Worm (Caenorhabditis elegans) whole organism, midembryonic: ENCODE data around the gene math-25.
"Not testable (repeated sequence)": the region's sequence is repeated elsewhere in the genome, so short reads cannot be mapped to it uniquely, and the experiment has no call there.

ENCODE experiments used
- T22C8.4 ChIP-seq: fragments of 200-800 bp; sonication (Bioruptor generic); IDR thresholded peaks from 2 replicates; pipeline ENCODE4 v1.3.6; 2022; ENCODE audit warnings: missing genetic modification characterization, missing compliant biosample characterization
- cog-1 ChIP-seq: sonication (generic microtip); optimal IDR thresholded peaks from 2 replicates; lab custom pipeline; 2016; ENCODE audit warnings: missing genetic modification characterization, missing compliant biosample characterization
- flt-1 ChIP-seq: fragments of 200-800 bp; sonication (Bioruptor generic); IDR thresholded peaks from 2 replicates; pipeline ENCODE4 v1.3.6; 2022; ENCODE audit warnings: missing genetic modification characterization, missing compliant biosample characterization
- klf-2 ChIP-seq: fragments of 200-800 bp; sonication (Bioruptor generic); conservative IDR thresholded peaks from 2 replicates; pipeline ENCODE4 v1.3.6; 2022; ENCODE audit warnings: missing genetic modification reagents, missing genetic modification characterization, missing compliant biosample characterization
- med-1 ChIP-seq: sonication (generic microtip); optimal IDR thresholded peaks from 2 replicates; lab custom pipeline; 2017; ENCODE audit warnings: missing genetic modification characterization, mild to moderate bottlenecking, missing compliant biosample characterization, antibody characterized with exemption, missing genetic modification reagents; ENCODE audit not compliant: insufficient read depth
- ref-1 ChIP-seq: fragments of 200-800 bp; sonication (Bioruptor generic); conservative IDR thresholded peaks from 2 replicates; pipeline ENCODE4 v1.3.6; 2022; ENCODE audit warnings: missing genetic modification reagents, missing genetic modification characterization, missing compliant biosample characterization
- tab-1 ChIP-seq: fragments of 200-800 bp; sonication (Bioruptor generic); IDR thresholded peaks from 2 replicates; pipeline ENCODE4 v1.3.6; 2022; ENCODE audit warnings: missing genetic modification characterization, missing compliant biosample characterization
- ztf-23 ChIP-seq: fragments of 200-800 bp; sonication (Bioruptor generic); IDR thresholded peaks from 2 replicates; pipeline ENCODE4 v1.3.6; 2022; ENCODE audit warnings: missing genetic modification reagents, missing genetic modification characterization, missing compliant biosample characterization
- ztf-29 ChIP-seq: fragments of 200-800 bp; sonication (Bioruptor generic); IDR thresholded peaks from 2 replicates; pipeline ENCODE4 v1.3.6; 2022; ENCODE audit warnings: missing genetic modification reagents, missing genetic modification characterization, missing compliant biosample characterization

math-25 gene

DNA sequence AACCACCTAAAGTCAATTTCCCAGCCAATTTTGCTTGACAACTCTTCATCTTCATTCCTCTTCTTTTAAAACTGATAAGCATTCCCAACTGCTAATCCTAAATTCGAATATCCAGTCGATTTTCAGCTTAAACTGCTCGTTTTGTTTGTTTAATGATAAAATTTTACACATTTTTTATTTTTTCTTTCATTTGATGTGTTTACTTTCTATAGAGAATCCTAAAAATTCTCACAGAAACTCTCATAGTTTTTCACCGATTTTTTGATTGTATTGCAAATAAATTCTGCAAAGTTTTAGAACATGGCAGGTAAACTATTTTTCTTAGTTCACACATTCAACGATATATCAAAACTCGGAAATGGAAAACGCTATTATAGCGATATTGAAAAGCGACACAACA lies at the start of gene math-25:
Gene math-25 (plus strand): TSS at position 301 of the 400 bp plus-strand sequence.
- TF ChIP-seq ztf-23 (GFP tag; lab: Robert Waterston, UW), result no peak
- TF ChIP-seq T22C8.4 (GFP tag; lab: Robert Waterston, UW), result no peak
- TF ChIP-seq flt-1, result no peak
- no peak for TF ChIP-seq tab-1 (GFP tag; lab: Robert Waterston, UW)
- TF ChIP-seq cog-1 (tag; lab: Kevin White, UChicago), result no peak
- no peak for TF ChIP-seq ztf-29
- no peak for TF ChIP-seq klf-2 (GFP tag; lab: Robert Waterston, UW)
- TF ChIP-seq med-1 (GFP tag; lab: Kevin White, UChicago), result no peak
- no peak for TF ChIP-seq ref-1 (GFP tag; lab: Robert Waterston, UW)

DNA sequence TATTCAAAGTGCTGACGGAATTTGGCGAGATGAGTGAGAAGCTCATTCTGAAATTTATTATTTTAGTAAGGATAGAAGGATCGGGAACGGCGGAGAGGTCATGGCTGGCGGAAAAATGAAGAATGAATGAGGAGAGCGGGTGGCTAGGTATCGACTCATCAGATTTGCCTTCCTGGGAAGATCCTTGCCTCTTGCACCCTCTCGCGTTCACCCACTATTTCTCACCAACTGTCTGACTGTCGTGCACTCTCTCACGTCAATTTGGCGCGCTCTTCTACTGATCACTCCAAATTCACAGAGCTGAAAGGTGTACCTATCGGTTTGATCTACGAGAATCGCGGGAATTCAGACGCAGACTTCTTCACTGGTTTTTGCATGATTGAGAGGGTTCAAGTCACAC lies 47.8 kb upstream of the math-25 start, which contains the start of gene fbxb-97:
Gene fbxb-97 (minus strand): TSS at position 53 of the 400 bp plus-strand sequence.
- TF ChIP-seq tab-1 (GFP tag; lab: Robert Waterston, UW), result no peak

DNA sequence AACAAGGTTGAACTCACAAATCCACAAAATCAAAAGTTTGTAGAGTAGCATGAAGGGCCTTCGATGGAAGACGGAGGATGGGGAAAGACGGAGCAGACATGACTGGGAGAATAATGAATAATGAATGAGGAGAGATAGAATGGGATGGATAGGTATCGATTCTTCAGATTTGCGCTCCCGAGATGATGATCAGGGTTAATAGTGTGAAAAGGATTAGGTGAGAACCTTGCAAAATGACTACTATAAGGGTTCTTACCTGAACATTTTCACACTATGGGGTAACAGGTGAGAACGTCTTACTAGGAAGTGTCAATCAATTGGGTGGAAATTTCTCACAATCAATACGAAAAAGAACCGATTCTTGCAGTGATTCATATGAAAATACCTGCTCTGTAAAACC lies 45.6 kb upstream of the math-25 start, which contains the start of gene fbxb-96:
Gene fbxb-96 (minus strand): TSS at position 101 of the 400 bp plus-strand sequence.
- no peak for TF ChIP-seq ztf-23 (GFP tag; lab: Robert Waterston, UW)
- TF ChIP-seq flt-1, result no peak
- no peak for TF ChIP-seq tab-1 (GFP tag; lab: Robert Waterston, UW)
- no peak for TF ChIP-seq ref-1 (GFP tag; lab: Robert Waterston, UW)
- no peak for TF ChIP-seq med-1 (GFP tag; lab: Kevin White, UChicago)
- no peak for TF ChIP-seq T22C8.4 (GFP tag; lab: Robert Waterston, UW)
- TF ChIP-seq ztf-29, result no peak
- TF ChIP-seq klf-2 (GFP tag; lab: Robert Waterston, UW), result no peak
- TF ChIP-seq cog-1 (tag; lab: Kevin White, UChicago), result no peak

DNA sequence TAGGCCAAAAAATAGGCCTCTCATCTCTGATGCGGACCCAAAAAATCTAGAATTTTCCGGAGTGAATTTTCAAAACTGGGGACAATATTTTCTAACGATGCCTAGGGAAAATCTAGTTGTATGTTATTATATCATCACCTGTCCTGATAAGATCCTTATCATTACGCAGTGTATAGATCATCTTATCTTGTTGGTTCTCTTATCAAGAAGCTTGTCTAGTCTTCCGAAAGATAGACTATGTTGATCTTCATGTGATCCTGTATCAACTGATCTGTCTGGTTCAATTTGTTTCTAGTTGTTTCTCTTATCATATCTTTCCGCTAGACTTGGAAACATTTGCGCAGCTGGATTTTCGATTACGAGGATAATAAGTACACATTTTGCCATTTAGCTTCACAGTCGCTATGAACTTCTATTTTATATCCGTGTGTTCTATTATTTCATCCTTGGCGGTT lies 45.0 kb upstream of the math-25 start, which contains the start of gene C52E2.3:
Gene C52E2.3 (plus strand): TSS at position 405 of the 455 bp plus-strand sequence.
- TF ChIP-seq cog-1 (tag; lab: Kevin White, UChicago) (no peak), klf-2 (GFP tag; lab: Robert Waterston, UW) (no peak), ztf-29 (no peak), med-1 (GFP tag; lab: Kevin White, UChicago) (no peak), flt-1 (no peak), ref-1 (GFP tag; lab: Robert Waterston, UW) (no peak), ztf-23 (GFP tag; lab: Robert Waterston, UW) (no peak), tab-1 (GFP tag; lab: Robert Waterston, UW) (no peak), T22C8.4 (GFP tag; lab: Robert Waterston, UW) (no peak)

DNA sequence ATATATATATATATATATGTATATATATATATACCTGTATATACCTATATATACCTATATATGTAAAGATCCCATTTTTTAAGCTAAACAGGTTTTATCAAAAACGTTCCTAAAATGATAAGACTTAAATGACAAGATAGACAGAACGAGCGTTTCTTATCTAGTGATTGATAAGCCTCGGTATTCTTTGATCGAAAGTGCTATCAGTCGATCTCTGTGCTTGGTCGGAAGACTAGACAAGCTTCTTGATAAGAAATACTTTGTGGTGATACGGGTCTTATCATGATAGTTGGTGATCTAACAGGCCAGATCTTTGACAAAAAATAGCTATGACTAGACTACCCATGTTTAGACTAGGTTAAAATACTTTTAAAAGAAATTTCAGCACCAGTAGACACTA lies 44.1 kb upstream of the math-25 start:
- no peak for TF ChIP-seq med-1 (GFP tag; lab: Kevin White, UChicago)
- TF ChIP-seq flt-1, result no peak
- no peak for TF ChIP-seq klf-2 (GFP tag; lab: Robert Waterston, UW)
- no peak for TF ChIP-seq T22C8.4 (GFP tag; lab: Robert Waterston, UW)
- TF ChIP-seq tab-1 (GFP tag; lab: Robert Waterston, UW), result no peak
- TF ChIP-seq cog-1 (tag; lab: Kevin White, UChicago), result no peak
- TF ChIP-seq ref-1 (GFP tag; lab: Robert Waterston, UW), result no peak
- no peak for TF ChIP-seq ztf-23 (GFP tag; lab: Robert Waterston, UW)
- TF ChIP-seq ztf-29, result no peak

DNA sequence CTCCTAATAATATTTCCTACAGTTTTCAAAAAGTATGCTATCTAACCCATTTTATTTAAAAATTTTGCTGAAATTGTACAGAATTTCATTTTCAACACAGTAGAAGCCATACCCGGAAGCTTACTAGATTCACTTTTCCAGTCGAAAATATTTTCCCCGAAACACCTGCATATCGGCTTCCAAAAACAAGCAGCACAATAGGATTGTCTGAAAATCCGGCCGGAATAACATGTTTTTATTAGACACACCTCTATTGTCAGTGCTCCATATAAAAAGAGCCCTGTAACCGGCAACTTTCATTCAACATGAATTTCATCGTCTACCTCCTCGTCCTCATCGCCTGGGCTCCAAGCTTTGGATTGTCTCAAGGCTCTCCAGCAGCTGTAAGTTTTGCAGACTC lies 43.4 kb upstream of the math-25 start, which contains the start of gene C52E2.2:
Gene C52E2.2 (plus strand): TSS at position 301 of the 400 bp plus-strand sequence.
- TF ChIP-seq klf-2 (GFP tag; lab: Robert Waterston, UW) (no peak), T22C8.4 (GFP tag; lab: Robert Waterston, UW) (no peak), ztf-23 (GFP tag; lab: Robert Waterston, UW) (no peak)

DNA sequence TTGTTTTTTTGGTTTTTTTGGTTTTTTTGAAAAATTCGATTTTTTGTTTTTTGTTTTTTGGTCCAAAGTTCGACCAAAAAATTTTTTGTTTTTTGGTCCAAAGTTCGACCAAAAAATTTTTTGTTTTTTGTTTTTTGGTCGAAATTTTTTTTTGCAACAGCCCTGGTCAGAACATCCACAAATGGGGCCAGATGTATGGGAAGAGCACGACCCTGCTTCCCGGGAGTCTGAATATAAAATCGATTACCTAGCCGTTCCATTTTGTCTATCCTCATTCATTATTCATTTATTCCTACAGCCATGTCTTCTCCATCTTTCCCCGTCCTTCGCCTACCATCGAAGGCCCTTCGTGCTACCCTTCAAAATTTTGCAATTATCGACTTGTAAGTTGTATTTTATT lies 41.8 kb upstream of the math-25 start, which contains the start of gene fbxb-95:
Gene fbxb-95 (plus strand): TSS at position 301 of the 400 bp plus-strand sequence.
- not testable (repeated sequence) for TF ChIP-seq T22C8.4 (GFP tag; lab: Robert Waterston, UW); ztf-29; ztf-23 (GFP tag; lab: Robert Waterston, UW)

DNA sequence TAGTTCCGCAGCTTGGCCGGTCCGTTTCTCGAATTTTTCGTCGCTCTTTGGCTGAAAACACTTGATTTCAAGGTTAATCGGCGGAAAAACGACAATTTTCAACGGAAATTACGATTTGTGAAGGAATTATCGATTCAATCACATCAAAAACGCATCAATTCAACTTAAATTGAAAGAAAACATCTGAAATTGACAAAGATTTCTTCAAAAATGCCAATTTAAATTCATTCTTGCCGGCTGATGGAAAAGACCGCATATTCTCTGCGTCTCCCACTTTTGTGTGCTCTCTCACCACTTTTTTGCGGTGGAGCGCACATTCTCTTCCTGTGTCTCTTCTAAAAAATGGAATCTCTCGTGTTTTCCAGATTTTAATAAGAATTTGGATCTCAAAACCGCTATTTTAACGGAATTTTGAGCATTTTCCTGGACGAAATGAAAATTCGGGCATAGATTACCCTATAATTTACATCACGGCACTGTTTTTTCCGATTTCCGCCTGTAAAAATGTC lies 34.5 kb upstream of the math-25 start, which contains the start of gene C16C4.18:
Gene C16C4.18 (minus strand): TSS at position 51 of the 509 bp plus-strand sequence.
- TF ChIP-seq ztf-23, ref-1, klf-2 (GFP tag; lab: Robert Waterston, UW): not testable (repeated sequence)

DNA sequence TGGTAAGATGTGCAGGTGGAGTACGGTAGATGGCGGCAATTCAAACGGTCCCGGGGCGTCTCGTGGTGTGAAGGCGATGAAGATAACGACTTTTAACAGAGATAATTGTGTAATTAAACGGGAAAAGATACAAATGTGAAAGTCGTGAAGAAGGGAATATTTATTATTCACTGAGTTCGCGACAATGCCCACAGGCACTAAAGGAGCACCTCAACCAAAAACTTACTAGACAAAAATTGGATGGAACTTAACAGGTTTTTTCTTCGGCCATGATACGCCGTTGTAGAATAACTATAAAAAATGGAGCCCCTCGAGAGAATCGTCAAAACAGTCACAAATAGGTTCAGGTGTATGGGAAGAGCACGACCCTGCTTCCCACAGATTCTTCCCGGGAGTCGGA lies 33.5 kb upstream of the math-25 start, which contains the start of gene fbxb-98:
Gene fbxb-98 (plus strand): TSS at position 301 of the 400 bp plus-strand sequence.
- not testable (repeated sequence) for TF ChIP-seq ztf-29; klf-2 (GFP tag; lab: Robert Waterston, UW); ref-1 (GFP tag; lab: Robert Waterston, UW)

DNA sequence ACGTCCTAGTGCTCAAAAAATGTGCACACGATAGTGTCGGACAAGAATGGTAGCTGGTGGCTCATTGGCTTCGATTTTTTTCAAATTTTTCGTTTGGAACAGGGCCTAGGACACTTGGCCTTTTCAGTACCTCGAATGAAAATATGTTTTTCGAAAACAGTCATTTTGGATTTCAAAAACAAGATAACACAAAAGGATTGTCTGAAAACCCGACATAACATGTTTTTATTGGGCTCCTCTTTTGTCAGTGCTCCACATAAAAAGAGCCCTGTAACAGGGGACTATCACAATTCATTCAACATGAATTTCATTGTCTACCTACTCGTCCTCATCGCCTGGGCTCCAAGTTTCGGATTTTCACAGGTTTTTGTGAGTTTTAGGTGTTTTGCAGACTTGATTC lies 31.6 kb upstream of the math-25 start, which contains the start of gene C16C4.17:
Gene C16C4.17 (plus strand): TSS at position 301 of the 400 bp plus-strand sequence.
- TF ChIP-seq klf-2 (GFP tag; lab: Robert Waterston, UW) (no peak), ztf-23 (GFP tag; lab: Robert Waterston, UW) (no peak), flt-1 (no peak), T22C8.4 (GFP tag; lab: Robert Waterston, UW) (no peak), med-1 (GFP tag; lab: Kevin White, UChicago) (no peak), ztf-29 (no peak), ref-1 (GFP tag; lab: Robert Waterston, UW) (no peak), tab-1 (GFP tag; lab: Robert Waterston, UW) (no peak), cog-1 (tag; lab: Kevin White, UChicago) (no peak)
